Fruit fly (Drosophila melanogaster): ENCODE data around the gene CG13250.

DNA sequence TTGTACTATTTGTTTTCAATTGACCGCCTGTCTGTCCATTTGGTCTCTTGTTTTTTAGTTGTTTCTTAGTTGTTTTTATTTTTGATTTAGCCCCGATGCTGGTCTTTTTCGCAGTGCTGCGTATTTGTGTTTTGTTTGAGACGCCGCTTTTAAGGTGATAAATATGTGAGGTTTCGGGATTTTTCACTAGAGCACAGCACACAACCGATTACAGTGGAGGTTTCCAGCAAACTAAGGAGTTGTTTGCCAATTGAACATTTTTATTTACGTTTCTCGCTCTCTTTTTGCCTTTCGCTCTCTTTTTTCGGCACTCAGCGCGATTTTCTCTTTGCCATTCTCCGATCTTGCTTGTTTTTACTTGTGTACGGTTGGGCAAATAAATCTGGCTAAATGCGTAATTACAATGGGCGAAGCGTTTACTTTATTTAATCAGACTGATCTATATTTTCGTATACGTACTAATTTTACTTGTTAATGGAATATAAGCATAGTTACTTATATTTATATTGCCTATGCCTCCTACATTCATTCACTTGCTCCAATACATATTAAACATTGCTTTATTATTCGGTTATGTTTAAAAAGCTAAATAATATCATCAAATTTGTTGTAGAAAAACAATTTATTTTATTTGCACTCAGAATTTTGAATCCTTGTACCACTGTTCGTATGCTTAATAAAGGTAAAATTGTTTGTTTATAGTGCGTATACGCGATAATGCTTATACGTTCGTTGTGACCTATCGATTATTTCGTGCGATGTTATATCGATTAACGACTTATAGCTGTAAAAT is 6.9 kb downstream of the CG13250 start, which contains the start of gene Rcd2:
- TF ChIP-seq kay (GFP tag; ENCODE audit: borderline replicate concordance) = peak; percentile 84
- peak; percentile 85 for TF ChIP-seq cic (GFP tag; optimal IDR thresholded peaks at IDR 0.05)
